Worm (Caenorhabditis elegans) whole organism, L1 larva: ENCODE measurements around the gene F42E11.3.
A peak's percentile ranks its signal among the peaks of the same experiment; 100 is the strongest.

ENCODE experiments used
- Y116A8C.19 ChIP-seq: sonication (generic microtip); optimal IDR thresholded peaks from 2 replicates; lab custom pipeline; 2016; ENCODE audit warnings: missing compliant biosample characterization, missing genetic modification characterization, borderline replicate concordance
- alr-1 ChIP-seq: fragments of 200-800 bp; sonication (Bioruptor generic); optimal IDR thresholded peaks from 2 replicates; lab custom pipeline; 2018; ENCODE audit warnings: borderline replicate concordance, mild to moderate bottlenecking, missing genetic modification characterization, missing compliant biosample characterization
- aly-2 ChIP-seq: fragments of 150-350 bp; optimal IDR thresholded peaks from 2 replicates; lab custom pipeline; 2014; ENCODE audit warnings: missing biosample characterization, missing genetic modification characterization
- ceh-90 ChIP-seq: sonication (generic microtip); optimal IDR thresholded peaks from 2 replicates; lab custom pipeline; 2016; ENCODE audit warnings: missing genetic modification characterization, missing compliant biosample characterization
- elt-2 ChIP-seq: sonication (generic microtip); optimal IDR thresholded peaks from 2 replicates; lab custom pipeline; 2016; ENCODE audit warnings: missing genetic modification characterization, mild to moderate bottlenecking, inconsistent platforms, missing compliant biosample characterization, missing genetic modification reagents
- fkh-8 ChIP-seq: sonication (generic microtip); optimal IDR thresholded peaks from 2 replicates; lab custom pipeline; 2016; ENCODE audit warnings: mild to moderate bottlenecking, missing genetic modification characterization, missing compliant biosample characterization
- lin-14 ChIP-seq: fragments of 200-800 bp; sonication (Bioruptor generic); optimal IDR thresholded peaks from 2 replicates; lab custom pipeline; 2018; ENCODE audit warnings: mild to moderate bottlenecking, missing genetic modification characterization, moderate library complexity, missing compliant biosample characterization
- lin-35 ChIP-seq, 2 experiments: fragments of 150-350 bp; optimal IDR thresholded peaks; 2 replicates each; lab custom pipeline; 2014; ENCODE audit warnings: missing biosample characterization in 2 of 2, missing genetic modification characterization in 2 of 2, missing genetic modification reagents in 2 of 2
- lin-39 ChIP-seq: fragments of 150-350 bp; optimal IDR thresholded peaks from 2 replicates; lab custom pipeline; 2014; ENCODE audit warnings: missing biosample characterization, missing genetic modification reagents, missing genetic modification characterization
- nhr-20 ChIP-seq: sonication (generic microtip); optimal IDR thresholded peaks from 2 replicates; lab custom pipeline; 2016; ENCODE audit warnings: mild to moderate bottlenecking, missing genetic modification characterization, missing compliant biosample characterization
- nhr-76 ChIP-seq: sonication (generic microtip); optimal IDR thresholded peaks from 2 replicates; lab custom pipeline; 2017; ENCODE audit warnings: missing biosample characterization, missing genetic modification characterization
- snpc-4 ChIP-seq: fragments of 150-350 bp; optimal IDR thresholded peaks from 2 replicates; lab custom pipeline; 2014; ENCODE audit warnings: missing biosample characterization, missing genetic modification characterization
- vab-15 ChIP-seq: sonication (generic microtip); optimal IDR thresholded peaks from 2 replicates; lab custom pipeline; 2017; ENCODE audit warnings: missing genotype, mild to moderate bottlenecking, missing genetic modification characterization, missing compliant biosample characterization

DNA sequence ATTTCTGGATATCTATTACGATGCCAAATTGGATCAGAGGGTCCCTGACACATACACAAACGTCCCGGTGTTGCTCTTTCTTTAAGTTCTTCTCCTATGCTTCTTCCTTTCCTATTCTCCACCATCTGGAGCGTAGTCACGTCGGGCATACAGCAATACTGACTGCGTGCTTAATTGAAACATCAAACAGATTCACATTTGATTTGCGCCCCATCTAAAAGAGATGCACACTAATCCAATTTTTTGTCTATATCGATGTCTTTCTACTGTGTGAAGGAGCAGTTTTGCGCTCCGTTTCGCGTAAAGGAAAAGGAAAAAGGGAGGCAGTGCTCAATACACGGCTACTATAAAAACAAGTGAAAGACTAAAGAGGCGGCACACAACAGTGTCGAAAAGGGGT lies 46.7 kb downstream of the F42E11.3 start:
- TF ChIP-seq aly-2 (no peak), ceh-90 (tag; lab: Kevin White, UChicago) (no peak), fkh-8 (tag; lab: Kevin White, UChicago) (no peak), nhr-76 (tag; lab: Kevin White, UChicago) (no peak), Y116A8C.19 (tag; lab: Kevin White, UChicago) (no peak), lin-14 (peak; percentile 63), lin-35 (GFP tag; optimal IDR thresholded peaks at IDR 0.05; lab: Kevin White, UChicago) (no peak), snpc-4 (tag; lab: Kevin White, UChicago) (no peak), vab-15 (no peak), alr-1 (tag; lab: Kevin White, UChicago) (no peak), elt-2 (tag; lab: Kevin White, UChicago) (no peak), nhr-20 (tag; lab: Kevin White, UChicago) (no peak), lin-39 (tag; lab: Kevin White, UChicago) (no peak)
